Fruit fly (Drosophila melanogaster) whole organism, prepupa: Measurements from ENCODE around the gene sunn.

Experiments used
- CG10631 ChIP-seq: fragments of 200-800 bp; sonication (Bioruptor generic); optimal IDR thresholded peaks from 2 replicates; lab custom pipeline; 2016; ENCODE audit warnings: missing biosample characterization, missing genetic modification characterization
- CG11294 ChIP-seq: fragments of 200-800 bp; sonication (Bioruptor generic); IDR thresholded peaks from 2 replicates; pipeline ENCODE4 v1.3.6; 2022; ENCODE audit warnings: missing biosample characterization, missing genetic modification characterization
- CG11762 ChIP-seq: fragments of 200-800 bp; sonication (Bioruptor generic); optimal IDR thresholded peaks from 3 replicates; lab custom pipeline; 2016; ENCODE audit warnings: missing biosample characterization, missing genetic modification characterization; ENCODE audit not compliant: insufficient read depth
- CG11902 ChIP-seq: fragments of 200-800 bp; sonication (Bioruptor generic); optimal IDR thresholded peaks from 3 replicates; lab custom pipeline; 2016; ENCODE audit warnings: missing biosample characterization, missing genetic modification characterization
- CG1621 ChIP-seq: fragments of 200-800 bp; sonication (Bioruptor generic); optimal IDR thresholded peaks from 3 replicates; lab custom pipeline; 2018; ENCODE audit warnings: missing biosample characterization, mild to moderate bottlenecking, missing genetic modification characterization
- CG32006 ChIP-seq: fragments of 200-800 bp; sonication (Bioruptor generic); optimal IDR thresholded peaks from 3 replicates; lab custom pipeline; 2017; ENCODE audit warnings: missing biosample characterization, mild to moderate bottlenecking, missing genetic modification characterization
- CG3919 ChIP-seq: fragments of 200-800 bp; sonication (Bioruptor generic); optimal IDR thresholded peaks from 3 replicates; lab custom pipeline; 2016; ENCODE audit warnings: missing biosample characterization, missing genetic modification characterization
- CG4318 ChIP-seq: fragments of 200-800 bp; sonication (Bioruptor generic); optimal IDR thresholded peaks from 3 replicates; lab custom pipeline; 2017; ENCODE audit warnings: missing biosample characterization, mild to moderate bottlenecking, missing genetic modification characterization
- CG6163 ChIP-seq: fragments of 200-800 bp; sonication (Bioruptor generic); IDR thresholded peaks from 3 replicates; pipeline ENCODE4 v1.3.6; 2022; ENCODE audit warnings: missing biosample characterization, missing genetic modification characterization
- CG6276 ChIP-seq: fragments of 200-800 bp; sonication (Bioruptor generic); optimal IDR thresholded peaks from 2 replicates; lab custom pipeline; 2017; ENCODE audit warnings: missing biosample characterization, mild to moderate bottlenecking, missing genetic modification characterization
- CG6792 ChIP-seq: fragments of 200-800 bp; sonication (Bioruptor generic); optimal IDR thresholded peaks from 3 replicates; lab custom pipeline; 2016; ENCODE audit warnings: missing biosample characterization, missing genetic modification characterization
- CG6808 ChIP-seq: fragments of 200-800 bp; sonication (Bioruptor generic); optimal IDR thresholded peaks from 3 replicates; lab custom pipeline; 2017; ENCODE audit warnings: missing biosample characterization, missing genetic modification characterization, mild to moderate bottlenecking, moderate library complexity, missing genetic modification reagents
- CG6854 ChIP-seq: fragments of 200-800 bp; sonication (Bioruptor generic); optimal IDR thresholded peaks from 2 replicates; lab custom pipeline; 2017; ENCODE audit warnings: missing biosample characterization, mild to moderate bottlenecking, missing genetic modification characterization
- CG7368 ChIP-seq: fragments of 200-800 bp; sonication (Bioruptor generic); optimal IDR thresholded peaks from 3 replicates; lab custom pipeline; 2016; ENCODE audit warnings: missing biosample characterization, missing genetic modification characterization
- CG8319 ChIP-seq: fragments of 200-800 bp; sonication (Bioruptor generic); optimal IDR thresholded peaks from 3 replicates; lab custom pipeline; 2016; ENCODE audit warnings: missing biosample characterization, missing genetic modification characterization
- CG9139 ChIP-seq: fragments of 200-800 bp; sonication (Bioruptor generic); optimal IDR thresholded peaks from 3 replicates; lab custom pipeline; 2017; ENCODE audit warnings: missing biosample characterization, mild to moderate bottlenecking, missing genetic modification characterization
- Eip75B ChIP-seq: fragments of 200-800 bp; sonication (Bioruptor generic); optimal IDR thresholded peaks from 3 replicates; lab custom pipeline; 2016; ENCODE audit warnings: missing biosample characterization, missing genetic modification characterization
- Eip78C ChIP-seq: fragments of 200-800 bp; sonication (Bioruptor generic); peaks from one replicate; lab custom pipeline; 2016; ENCODE audit warnings: missing biosample characterization, missing genetic modification characterization
- Eip93F ChIP-seq: fragments of 200-800 bp; sonication (Bioruptor generic); optimal IDR thresholded peaks from 2 replicates; lab custom pipeline; 2016; ENCODE audit warnings: missing biosample characterization, mild to moderate bottlenecking, missing genetic modification characterization
- Ets21C ChIP-seq: fragments of 200-800 bp; sonication (Bioruptor generic); optimal IDR thresholded peaks from 3 replicates; lab custom pipeline; 2016; ENCODE audit warnings: missing biosample characterization, missing genetic modification characterization
- Ets96B ChIP-seq: fragments of 200-800 bp; optimal IDR thresholded peaks from 2 replicates; lab custom pipeline; 2019; ENCODE audit warnings: missing biosample characterization, mild to moderate bottlenecking, missing genetic modification characterization, moderate library complexity
- Gug ChIP-seq: fragments of 200-800 bp; sonication (Bioruptor generic); IDR thresholded peaks from 2 replicates; pipeline ENCODE4 v1.3.6; 2022; ENCODE audit warnings: missing biosample characterization, missing genetic modification characterization
- Lpt ChIP-seq: fragments of 200-800 bp; sonication (Bioruptor generic); optimal IDR thresholded peaks from 3 replicates; lab custom pipeline; 2016; ENCODE audit warnings: missing biosample characterization, missing genetic modification characterization
- Met ChIP-seq: fragments of 200-800 bp; sonication (Bioruptor generic); optimal IDR thresholded peaks from 3 replicates; lab custom pipeline; 2016; ENCODE audit warnings: missing biosample characterization, missing genetic modification characterization
- OdsH ChIP-seq: fragments of 200-800 bp; sonication (Bioruptor generic); optimal IDR thresholded peaks from 3 replicates; lab custom pipeline; 2016; ENCODE audit warnings: missing biosample characterization, missing genetic modification characterization
- Sox102F ChIP-seq: fragments of 200-800 bp; sonication (Bioruptor generic); optimal IDR thresholded peaks from 2 replicates; lab custom pipeline; 2016; ENCODE audit warnings: missing biosample characterization, mild to moderate bottlenecking, missing genetic modification characterization
- Sox14 ChIP-seq: fragments of 200-800 bp; sonication (Bioruptor generic); optimal IDR thresholded peaks from 3 replicates; lab custom pipeline; 2016; ENCODE audit warnings: missing biosample characterization, missing genetic modification characterization
- Sox15 ChIP-seq: fragments of 200-800 bp; sonication (Bioruptor generic); optimal IDR thresholded peaks from 3 replicates; lab custom pipeline; 2016; ENCODE audit warnings: missing biosample characterization, missing genetic modification characterization
- acj6 ChIP-seq: fragments of 200-800 bp; sonication (Bioruptor generic); optimal IDR thresholded peaks from 3 replicates; lab custom pipeline; 2016; ENCODE audit warnings: missing biosample characterization, missing genetic modification characterization
- dsx ChIP-seq: fragments of 200-800 bp; optimal IDR thresholded peaks from 3 replicates; lab custom pipeline; 2019; ENCODE audit warnings: missing biosample characterization, mild to moderate bottlenecking, missing genetic modification characterization, moderate library complexity; ENCODE audit not compliant: poor library complexity, severe bottlenecking
- eg ChIP-seq: fragments of 200-800 bp; sonication (Bioruptor generic); IDR thresholded peaks from 3 replicates; pipeline ENCODE4 v1.3.6; 2022; ENCODE audit warnings: missing biosample characterization, missing genetic modification characterization
- esn ChIP-seq: fragments of 200-800 bp; sonication (Bioruptor generic); optimal IDR thresholded peaks from 2 replicates; lab custom pipeline; 2016; ENCODE audit warnings: missing biosample characterization, mild to moderate bottlenecking, missing genetic modification characterization, moderate library complexity
- fd59A ChIP-seq: fragments of 200-800 bp; sonication (Bioruptor generic); optimal IDR thresholded peaks from 2 replicates; lab custom pipeline; 2017; ENCODE audit warnings: missing biosample characterization, mild to moderate bottlenecking, missing genetic modification characterization, missing genetic modification reagents
- fd85E ChIP-seq: fragments of 200-800 bp; sonication (Bioruptor generic); optimal IDR thresholded peaks from 3 replicates; lab custom pipeline; 2016; ENCODE audit warnings: missing biosample characterization, missing genetic modification characterization
- fkh ChIP-seq: fragments of 200-800 bp; sonication (Bioruptor generic); optimal IDR thresholded peaks from 3 replicates; lab custom pipeline; 2017; ENCODE audit warnings: missing biosample characterization, mild to moderate bottlenecking, missing genetic modification characterization, moderate library complexity
- lz ChIP-seq: fragments of 200-800 bp; sonication (Bioruptor generic); optimal IDR thresholded peaks from 3 replicates; lab custom pipeline; 2016; ENCODE audit warnings: missing biosample characterization, missing genetic modification characterization
- spab ChIP-seq: fragments of 200-800 bp; sonication (Bioruptor generic); optimal IDR thresholded peaks from 2 replicates; lab custom pipeline; 2017; ENCODE audit warnings: missing biosample characterization, mild to moderate bottlenecking, missing genetic modification characterization, missing genetic modification reagents
- ss ChIP-seq, 2 experiments: fragments of 200-800 bp; sonication (Bioruptor generic); optimal IDR thresholded peaks; 2 replicates in 1 of 2; 3 replicates in 1 of 2; lab custom pipeline; 2017 to 2018; ENCODE audit warnings: mild to moderate bottlenecking in 2 of 2, missing biosample characterization in 2 of 2, missing genetic modification characterization in 2 of 2, moderate library complexity in 1 of 2
- svp ChIP-seq: fragments of 200-800 bp; sonication (Bioruptor generic); peaks from one replicate; lab custom pipeline; 2016; ENCODE audit warnings: missing biosample characterization, missing genetic modification characterization
- topi ChIP-seq: fragments of 200-800 bp; sonication (Bioruptor generic); optimal IDR thresholded peaks from 3 replicates; lab custom pipeline; 2016; ENCODE audit warnings: missing biosample characterization, missing genetic modification characterization
- vri ChIP-seq: fragments of 200-800 bp; sonication (Bioruptor generic); optimal IDR thresholded peaks from 3 replicates; lab custom pipeline; 2016; ENCODE audit warnings: missing biosample characterization, mild to moderate bottlenecking, missing genetic modification characterization

The sunn gene

DNA sequence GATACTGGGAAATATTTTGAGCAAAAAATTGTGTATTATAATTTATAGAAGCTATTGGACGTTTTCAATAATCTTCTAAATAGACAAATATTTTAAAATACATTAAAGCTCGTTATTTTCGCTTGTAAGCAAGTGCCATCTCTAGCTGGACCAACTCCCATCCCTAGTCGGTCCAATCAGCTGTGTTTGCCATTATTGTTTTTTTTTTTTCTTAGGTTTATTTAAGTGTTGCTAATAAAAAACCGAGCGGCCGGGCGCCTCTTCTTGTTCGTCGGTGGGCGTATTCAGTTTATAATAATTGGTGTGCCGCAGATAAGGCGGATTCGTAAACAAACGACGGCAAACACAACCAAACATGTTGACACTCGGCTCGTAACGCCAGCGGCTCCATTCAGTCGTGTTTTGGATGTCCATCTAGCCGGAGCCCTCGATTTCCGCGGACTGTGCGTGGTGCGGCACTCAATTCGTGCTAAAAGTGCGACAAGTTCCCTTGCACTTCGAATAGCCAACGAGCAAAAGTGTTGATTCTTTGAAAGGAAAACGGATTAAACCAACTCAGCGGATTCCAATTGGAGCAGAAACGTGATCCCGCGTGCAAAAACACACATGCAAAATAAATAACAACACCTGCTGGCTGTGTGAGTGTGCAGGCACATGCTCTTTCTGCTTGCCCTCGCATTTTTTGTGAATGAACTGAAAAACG lies 44.2 kb upstream of the sunn start, which contains the start of gene Sugb (continued):
- no peak for TF ChIP-seq CG11762 (GFP tag; lab: Kevin White, UChicago)
- peak; percentile 74 for TF ChIP-seq lz (GFP tag; lab: Kevin White, UChicago)
- peak; percentile 84 for TF ChIP-seq esn (GFP tag; lab: Kevin White, UChicago)
- TF ChIP-seq Eip93F: peak; percentile 24
- no peak for TF ChIP-seq CG32006 (GFP tag; lab: Kevin White, UChicago)
- TF ChIP-seq Sox14 (GFP tag; lab: Kevin White, UChicago): peak; percentile 74
- TF ChIP-seq CG11294 (GFP tag; lab: Robert Waterston, UW): no peak
- peak; percentile 46 for TF ChIP-seq Lpt
- TF ChIP-seq OdsH (GFP tag; lab: Kevin White, UChicago): peak; percentile 71
- TF ChIP-seq CG7368 (GFP tag; lab: Kevin White, UChicago): no peak
- peak; percentile 57 for TF ChIP-seq CG10631
- TF ChIP-seq fkh (GFP tag; lab: Kevin White, UChicago): peak; percentile 96
- TF ChIP-seq Ets21C (GFP tag; lab: Kevin White, UChicago): peak; percentile 43
- peak; percentile 33 for TF ChIP-seq Ets96B (tag; lab: Kevin White, UChicago)
- peak; percentile 70 for TF ChIP-seq Met
- TF ChIP-seq ss (GFP tag; optimal IDR thresholded peaks at IDR 0.05; lab: Kevin White, UChicago): peak; percentile 20 to 56
- TF ChIP-seq Sox102F (GFP tag; lab: Kevin White, UChicago): no peak
- peak; percentile 77 for TF ChIP-seq Eip75B (GFP tag; lab: Kevin White, UChicago)
- TF ChIP-seq fd85E (GFP tag; lab: Kevin White, UChicago): no peak
- peak; percentile 7 for TF ChIP-seq fd59A
- TF ChIP-seq CG6276 (GFP tag; lab: Kevin White, UChicago): peak; percentile 73
- peak; percentile 3 for TF ChIP-seq CG11902 (GFP tag; lab: Kevin White, UChicago)
- peak; percentile 53 for TF ChIP-seq CG1621 (tag; lab: Kevin White, UChicago)
- TF ChIP-seq CG6854 (GFP tag; lab: Kevin White, UChicago): no peak
- peak; percentile 25; the same call in 1 of the 2 replicates for TF ChIP-seq Gug (GFP tag; lab: Robert Waterston, UW)
- no peak for TF ChIP-seq CG3919
- TF ChIP-seq CG9139 (GFP tag; lab: Kevin White, UChicago): peak; percentile 12
- no peak for TF ChIP-seq spab (GFP tag; lab: Kevin White, UChicago)
- TF ChIP-seq eg (GFP tag; lab: Robert Waterston, UW): no peak; the same call in 1 of the 3 replicates
- TF ChIP-seq topi (GFP tag; lab: Kevin White, UChicago): peak; percentile 11
- no peak for TF ChIP-seq CG4318 (GFP tag; lab: Kevin White, UChicago)
- no peak for TF ChIP-seq CG8319
- TF ChIP-seq CG6792: peak; percentile 57
- TF ChIP-seq CG6163 (GFP tag; lab: Robert Waterston, UW): peak; percentile 82
- peak; percentile 89 for TF ChIP-seq svp (GFP tag; lab: Kevin White, UChicago)
- peak; percentile 66 for TF ChIP-seq CG6808 (GFP tag; lab: Kevin White, UChicago)
- peak; percentile 68 for TF ChIP-seq acj6 (GFP tag; lab: Kevin White, UChicago)

DNA sequence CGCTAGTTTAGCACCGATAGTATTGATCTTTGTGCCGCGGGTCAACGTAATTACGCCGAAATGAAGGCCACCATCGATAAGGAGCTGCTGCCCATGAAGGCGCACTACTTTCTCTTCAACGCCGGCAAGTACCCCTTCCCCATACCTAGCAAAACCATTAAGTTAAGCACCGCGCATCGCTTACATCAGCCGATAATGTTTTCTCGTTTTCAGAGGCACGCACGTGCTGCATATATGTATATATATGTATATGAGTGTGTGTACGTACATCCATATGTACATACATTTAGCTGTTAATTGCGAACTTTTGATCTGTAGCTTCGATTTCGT lies 43.7 kb upstream of the sunn start:
- TF ChIP-seq Eip78C (no peak), Sox15 (GFP tag; lab: Kevin White, UChicago) (no peak), dsx (GFP tag; lab: Kevin White, UChicago) (no peak), vri (peak; percentile 22), CG6276 (GFP tag; lab: Kevin White, UChicago) (no peak)
- TF ChIP-seq, all 60 proteins: peak for 1
